In the genomic region with DNA sequence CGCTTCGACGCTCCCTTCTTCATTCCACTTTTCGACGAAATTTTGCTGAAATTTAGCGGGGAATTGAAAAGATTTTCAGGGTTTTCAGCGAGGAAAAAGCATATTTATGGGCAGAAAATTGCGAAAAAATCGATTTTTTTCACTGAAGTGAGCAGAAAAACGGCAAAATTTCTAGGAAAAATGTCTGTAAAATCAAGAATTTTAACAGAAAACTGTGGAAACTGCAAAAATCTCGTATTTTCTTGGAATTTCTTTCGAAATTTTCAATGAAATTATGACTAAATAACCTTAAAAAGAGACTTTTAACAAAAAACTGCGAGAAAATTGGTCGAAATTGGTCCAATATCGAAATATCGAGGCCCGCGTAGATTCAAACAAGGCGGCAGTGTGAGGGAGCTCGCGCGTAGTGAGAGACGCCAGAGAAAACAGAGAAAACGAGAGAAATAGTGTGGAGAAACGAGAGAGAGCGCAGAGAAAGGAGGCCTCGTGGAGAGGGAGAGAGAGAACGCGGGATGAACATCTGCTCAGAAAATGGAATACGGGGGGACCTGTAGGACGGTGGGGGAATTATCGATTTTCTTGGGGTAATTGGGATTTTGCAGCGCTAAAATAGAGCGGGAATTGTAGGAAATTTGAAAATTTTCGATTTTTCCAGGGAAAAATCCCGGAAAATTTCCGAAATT, we compare ENCODE assay signal across 3 worm cellular contexts.
TF ChIP-seq lines count a peak whose summit lies in the region.

A gene (minus strand): TSS at position 51 of the 683 bp plus-strand sequence.

TF ChIP-seq in whole organism, L1 larva, 84 proteins besides CTCF, POLR2A, EP300 and RAD21 (continued from another document):
- TF ChIP-seq nhr-28 (tag; optimal IDR thresholded peaks at IDR 0.05; lab: Kevin White, UChicago) (no peak), nhr-20 (tag; optimal IDR thresholded peaks at IDR 0.05; lab: Kevin White, UChicago) (peak; percentile 44), lsy-2 (tag; optimal IDR thresholded peaks at IDR 0.05; lab: Kevin White, UChicago) (peak; percentile 32 to 38), nhr-47 (tag; optimal IDR thresholded peaks at IDR 0.05; lab: Kevin White, UChicago) (peak; percentile 64), ces-1 (GFP tag; optimal IDR thresholded peaks at IDR 0.05; lab: Kevin White, UChicago) (no peak), fos-1 (tag; optimal IDR thresholded peaks at IDR 0.05; lab: Kevin White, UChicago) (no peak), lin-13 (GFP tag; optimal IDR thresholded peaks at IDR 0.05; lab: Kevin White, UChicago) (peak; percentile 21), C34B4.2 (tag; optimal IDR thresholded peaks at IDR 0.05; lab: Kevin White, UChicago) (no peak), C04F5.9 (tag; optimal IDR thresholded peaks at IDR 0.05; lab: Kevin White, UChicago) (no peak), dpl-1 (GFP tag; optimal IDR thresholded peaks at IDR 0.05; lab: Kevin White, UChicago) (peak in 2 of 3 experiments; percentile 35 to 47), alr-1 (tag; optimal IDR thresholded peaks at IDR 0.05; lab: Kevin White, UChicago; ENCODE audit: borderline replicate concordance) (no peak), blmp-1 (tag; optimal IDR thresholded peaks at IDR 0.05; lab: Kevin White, UChicago) (no peak), lir-3 (tag; optimal IDR thresholded peaks at IDR 0.05; lab: Kevin White, UChicago; ENCODE audit: poor library complexity) (no peak), tlp-1 (tag; optimal IDR thresholded peaks at IDR 0.05; lab: Kevin White, UChicago) (no peak), nhr-71 (tag; optimal IDR thresholded peaks at IDR 0.05; lab: Kevin White, UChicago) (peak; percentile 74), xbp-1 (tag; optimal IDR thresholded peaks at IDR 0.05; lab: Kevin White, UChicago) (peak; percentile 41), nhr-77 (tag; optimal IDR thresholded peaks at IDR 0.05; lab: Kevin White, UChicago) (no peak), aha-1 (tag; optimal IDR thresholded peaks at IDR 0.05; lab: Kevin White, UChicago) (no peak), ceh-8 (GFP tag; optimal IDR thresholded peaks at IDR 0.05; lab: Kevin White, UChicago) (no peak), vab-15 (tag; optimal IDR thresholded peaks at IDR 0.05; lab: Kevin White, UChicago) (no peak), unc-98 (GFP tag; IDR thresholded peaks at IDR 0.05; lab: Robert Waterston, UW) (no peak), nhr-19 (GFP tag; conservative IDR thresholded peaks at IDR 0.05; lab: Robert Waterston, UW) (peak; percentile 44)

TF ChIP-seq in whole organism, L4 larva, 104 proteins besides CTCF, POLR2A, EP300 and RAD21 (continued from another document):
- no peak for TF ChIP-seq dmd-8 (GFP tag; IDR thresholded peaks at IDR 0.05; lab: Robert Waterston, UW)
- no peak for TF ChIP-seq fos-1 (tag; optimal IDR thresholded peaks at IDR 0.05; lab: Kevin White, UChicago)
- peak; percentile 22 for TF ChIP-seq mep-1 (tag; optimal IDR thresholded peaks at IDR 0.05; lab: Kevin White, UChicago)
- TF ChIP-seq hif-1 (tag; optimal IDR thresholded peaks at IDR 0.05; lab: Kevin White, UChicago) = peak in 1 of 2 experiments; percentile 15
- TF ChIP-seq nhr-10 (tag; optimal IDR thresholded peaks at IDR 0.05; lab: Kevin White, UChicago) = no peak
- TF ChIP-seq dpl-1 (GFP tag; optimal IDR thresholded peaks at IDR 0.05; lab: Kevin White, UChicago) = peak; percentile 34
- no peak for TF ChIP-seq unc-62 (GFP tag; optimal IDR thresholded peaks at IDR 0.05 in 1 of 2; lab: Kevin White, UChicago)
- TF ChIP-seq unc-62 (tag; optimal IDR thresholded peaks at IDR 0.05; lab: Kevin White, UChicago) = no peak
- no peak for TF ChIP-seq spr-3 (GFP tag; optimal IDR thresholded peaks at IDR 0.05; lab: Kevin White, UChicago)
- no peak for TF ChIP-seq ceh-82 (tag; optimal IDR thresholded peaks at IDR 0.05; lab: Kevin White, UChicago)
- no peak for TF ChIP-seq nhr-111 (GFP tag; optimal IDR thresholded peaks at IDR 0.05; lab: Kevin White, UChicago)
- TF ChIP-seq egl-27 (tag; optimal IDR thresholded peaks at IDR 0.05; lab: Kevin White, UChicago) = no peak
- TF ChIP-seq pqm-1 (tag; optimal IDR thresholded peaks at IDR 0.05; lab: Kevin White, UChicago) = no peak
- TF ChIP-seq arid-1 (GFP tag; conservative IDR thresholded peaks at IDR 0.05; lab: Robert Waterston, UW) = no peak
- no peak for TF ChIP-seq hlh-11 (tag; optimal IDR thresholded peaks at IDR 0.05; lab: Kevin White, UChicago)
- TF ChIP-seq zip-11 (GFP tag; IDR thresholded peaks at IDR 0.05; lab: Robert Waterston, UW) = no peak
- TF ChIP-seq ceh-28 (tag; optimal IDR thresholded peaks at IDR 0.05; lab: Kevin White, UChicago) = peak; percentile 11
- TF ChIP-seq mxl-2 (GFP tag; conservative IDR thresholded peaks at IDR 0.05; lab: Robert Waterston, UW) = no peak
- no peak for TF ChIP-seq skn-1 (tag; optimal IDR thresholded peaks at IDR 0.05; lab: Kevin White, UChicago)
- no peak for TF ChIP-seq ama-1 (optimal IDR thresholded peaks at IDR 0.05; lab: Kevin White, UChicago)
- peak; percentile 31 for TF ChIP-seq dve-1 (tag; optimal IDR thresholded peaks at IDR 0.05; lab: Kevin White, UChicago; ENCODE audit: insufficient read depth)

TF ChIP-seq in whole organism, young adult, 124 proteins besides CTCF, POLR2A, EP300 and RAD21 (continued from another document):
- TF ChIP-seq hmg-1.2 (GFP tag; IDR thresholded peaks at IDR 0.05; lab: Robert Waterston, UW) (peak; percentile 98), aptf-2 (GFP tag; conservative IDR thresholded peaks at IDR 0.05; lab: Robert Waterston, UW) (no peak), tlf-1 (GFP tag; optimal IDR thresholded peaks at IDR 0.05; lab: Kevin White, UChicago) (no peak), lag-1 (GFP tag; IDR thresholded peaks at IDR 0.05; lab: Robert Waterston, UW) (no peak), D2030.7 (GFP tag; IDR thresholded peaks at IDR 0.05; lab: Robert Waterston, UW) (peak; percentile 72), snpc-4 (GFP tag; optimal IDR thresholded peaks at IDR 0.05; lab: Kevin White, UChicago) (no peak), snpc-4 (tag; optimal IDR thresholded peaks at IDR 0.05; lab: Kevin White, UChicago) (peak in 1 of 4 experiments; percentile 23), akir-1 (GFP tag; optimal IDR thresholded peaks at IDR 0.05; lab: Kevin White, UChicago) (no peak), atf-7 (tag; optimal IDR thresholded peaks at IDR 0.05; lab: Kevin White, UChicago) (no peak), unc-130 (GFP tag; optimal IDR thresholded peaks at IDR 0.05; lab: Kevin White, UChicago) (no peak), F55B11.4 (tag; optimal IDR thresholded peaks at IDR 0.05; lab: Kevin White, UChicago; ENCODE audit: borderline replicate concordance, insufficient read depth) (no peak), rpc-1 (optimal IDR thresholded peaks at IDR 0.05; lab: Kevin White, UChicago) (no peak), rpc-1 (tag; optimal IDR thresholded peaks at IDR 0.05; lab: Kevin White, UChicago) (no peak), B0019.2 (GFP tag; conservative IDR thresholded peaks at IDR 0.05; lab: Robert Waterston, UW) (no peak; the same call in 1 of the 2 replicates), snpc-1.3 (tag; optimal IDR thresholded peaks at IDR 0.05; lab: Kevin White, UChicago; ENCODE audit: insufficient read depth) (no peak), egl-18 (GFP tag; IDR thresholded peaks at IDR 0.05; lab: Robert Waterston, UW) (no peak), ztf-18 (tag; optimal IDR thresholded peaks at IDR 0.05; lab: Kevin White, UChicago) (no peak), rec-8 (tag; optimal IDR thresholded peaks at IDR 0.05; lab: Kevin White, UChicago) (no peak), unc-62 (GFP tag; optimal IDR thresholded peaks at IDR 0.05; lab: Kevin White, UChicago) (no peak), ceh-27 (GFP tag; optimal IDR thresholded peaks at IDR 0.05; lab: Kevin White, UChicago) (no peak), T07F8.4 (tag; optimal IDR thresholded peaks at IDR 0.05; lab: Kevin White, UChicago) (no peak)
